Worm (Caenorhabditis elegans): Measurements from ENCODE around the gene EGAP1.1.

Gene EGAP1.1

DNA sequence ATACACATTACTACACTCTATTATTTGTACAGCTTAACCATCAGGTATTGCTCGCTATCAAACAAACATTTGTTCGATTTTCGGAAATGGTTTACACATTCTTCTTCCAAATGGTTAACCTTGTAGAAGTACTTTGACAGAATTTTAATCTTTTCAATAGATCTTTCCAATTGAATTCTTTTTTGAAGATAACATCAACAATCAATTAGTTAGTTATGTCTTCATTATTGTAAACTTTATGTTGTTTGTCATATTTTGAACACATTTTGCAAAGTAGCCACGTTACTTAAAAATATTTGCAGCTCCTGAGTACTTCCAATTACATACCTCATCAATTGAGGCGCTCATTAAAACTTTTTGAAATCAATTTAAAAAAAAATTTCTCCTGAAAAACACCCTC, 28.3 kb upstream of the EGAP1.1 start:
- TF ChIP-seq ceh-16 (tag; optimal IDR thresholded peaks at IDR 0.05) (peak; percentile 87), mbf-1 (tag; optimal IDR thresholded peaks at IDR 0.05) (no peak)

- TF ChIP-seq aly-2 (tag; optimal IDR thresholded peaks at IDR 0.05) (no peak), nhr-25 (tag; optimal IDR thresholded peaks at IDR 0.05) (no peak), nhr-12 (tag; optimal IDR thresholded peaks at IDR 0.05) (no peak), nhr-129 (tag; optimal IDR thresholded peaks at IDR 0.05) (peak; percentile 6), F13H6.1 (tag; optimal IDR thresholded peaks at IDR 0.05) (peak; percentile 11), snpc-4 (tag; optimal IDR thresholded peaks at IDR 0.05) (no peak), fos-1 (tag; optimal IDR thresholded peaks at IDR 0.05) (peak; percentile 41), ceh-16 (tag; optimal IDR thresholded peaks at IDR 0.05) (peak; percentile 51)
Observed at ce11 chrIII:5964058-5964632, 27.1 kb upstream of the EGAP1.1 start.

- TF ChIP-seq mdl-1 (tag; optimal IDR thresholded peaks at IDR 0.05) (no peak), ama-1 (optimal IDR thresholded peaks at IDR 0.05) (no peak), sma-9 (GFP tag; optimal IDR thresholded peaks at IDR 0.05) (no peak), sma-9 (tag; optimal IDR thresholded peaks at IDR 0.05) (no peak), nhr-23 (tag; optimal IDR thresholded peaks at IDR 0.05) (no peak), Y55F3AM.14 (GFP tag; optimal IDR thresholded peaks at IDR 0.05) (no peak), ztf-4 (tag; optimal IDR thresholded peaks at IDR 0.05) (no peak), mab-5 (tag; optimal IDR thresholded peaks at IDR 0.05) (no peak), sem-4 (tag; optimal IDR thresholded peaks at IDR 0.05) (no peak), egl-27 (tag; optimal IDR thresholded peaks at IDR 0.05) (no peak)
Observed at ce11 chrIII:5961560-5961959, 24.5 kb upstream of the EGAP1.1 start.

DNA sequence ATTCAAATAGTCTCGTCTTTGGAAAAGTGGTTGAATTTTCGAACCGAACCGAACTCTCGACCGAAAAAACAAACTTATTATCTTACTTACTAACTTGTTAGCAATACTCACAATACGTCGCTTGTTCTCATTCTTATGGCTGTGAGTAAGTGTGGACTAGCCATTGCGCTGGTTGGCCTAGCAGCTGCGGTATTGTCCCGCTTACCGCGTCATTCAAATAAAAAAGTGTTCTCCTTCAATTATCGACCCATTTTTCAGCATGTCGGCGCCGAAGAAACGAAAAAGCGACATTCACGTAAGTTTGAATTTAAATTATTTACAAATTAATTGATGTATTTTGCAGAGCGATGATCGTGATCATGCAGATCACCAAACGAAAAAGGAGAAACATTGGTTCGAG, 22.0 kb upstream of the EGAP1.1 start:
- no peak for TF ChIP-seq elt-3 (tag; optimal IDR thresholded peaks at IDR 0.05)
- TF ChIP-seq mab-5 (tag; optimal IDR thresholded peaks at IDR 0.05) = no peak
- no peak for TF ChIP-seq aly-2 (tag; optimal IDR thresholded peaks at IDR 0.05)
- no peak for TF ChIP-seq blmp-1 (tag; optimal IDR thresholded peaks at IDR 0.05; ENCODE audit: insufficient read depth)
- TF ChIP-seq lsy-2 (tag; optimal IDR thresholded peaks at IDR 0.05) = peak in 1 of 2 experiments; percentile 7
- peak; percentile 13 for TF ChIP-seq fos-1 (tag; optimal IDR thresholded peaks at IDR 0.05)
- TF ChIP-seq ztf-4 (tag; optimal IDR thresholded peaks at IDR 0.05) = no peak
- no peak for TF ChIP-seq gmeb-1 (tag; optimal IDR thresholded peaks at IDR 0.05)
- peak; percentile 0 for TF ChIP-seq unc-55 (GFP tag; optimal IDR thresholded peaks at IDR 0.05)

- TF ChIP-seq ceh-82 (tag; optimal IDR thresholded peaks at IDR 0.05) = no peak
- no peak for TF ChIP-seq ztf-11 (tag; optimal IDR thresholded peaks at IDR 0.05)
- TF ChIP-seq egl-27 (tag; optimal IDR thresholded peaks at IDR 0.05) = no peak
- TF ChIP-seq elt-1 (tag; optimal IDR thresholded peaks at IDR 0.05) = no peak
- no peak for TF ChIP-seq sma-9 (GFP tag; optimal IDR thresholded peaks at IDR 0.05)
- TF ChIP-seq sma-9 (tag; optimal IDR thresholded peaks at IDR 0.05) = no peak
- TF ChIP-seq nhr-6 (tag; optimal IDR thresholded peaks at IDR 0.05) = no peak
- TF ChIP-seq C34F6.9 (tag; optimal IDR thresholded peaks at IDR 0.05) = peak; percentile 58
- no peak for TF ChIP-seq F13H6.1 (tag; optimal IDR thresholded peaks at IDR 0.05)
- TF ChIP-seq nhr-77 (tag; optimal IDR thresholded peaks at IDR 0.05) = no peak
- no peak for TF ChIP-seq unc-62 (GFP tag; optimal IDR thresholded peaks at IDR 0.05)
- TF ChIP-seq nhr-21 (tag; optimal IDR thresholded peaks at IDR 0.05) = no peak
- peak; percentile 5 for TF ChIP-seq lin-13 (GFP tag; optimal IDR thresholded peaks at IDR 0.05)
- TF ChIP-seq alr-1 (tag; optimal IDR thresholded peaks at IDR 0.05) = no peak
- TF ChIP-seq gmeb-1 (tag; optimal IDR thresholded peaks at IDR 0.05) = no peak
- no peak for TF ChIP-seq blmp-1 (tag; optimal IDR thresholded peaks at IDR 0.05; ENCODE audit: insufficient read depth)
- TF ChIP-seq sma-3 (GFP tag; optimal IDR thresholded peaks at IDR 0.05) = no peak
- TF ChIP-seq nhr-12 (tag; optimal IDR thresholded peaks at IDR 0.05) = no peak
- TF ChIP-seq lin-11 (tag; optimal IDR thresholded peaks at IDR 0.05) = no peak
- peak in 1 of 2 experiments; percentile 37 for TF ChIP-seq lsy-2 (tag; optimal IDR thresholded peaks at IDR 0.05)
- TF ChIP-seq zag-1 (tag; optimal IDR thresholded peaks at IDR 0.05) = no peak
- no peak for TF ChIP-seq nhr-237 (tag; optimal IDR thresholded peaks at IDR 0.05)
- no peak for TF ChIP-seq nhr-23 (tag; optimal IDR thresholded peaks at IDR 0.05)
- peak; percentile 59 for TF ChIP-seq unc-55 (GFP tag; optimal IDR thresholded peaks at IDR 0.05)
- TF ChIP-seq lin-39 (tag; optimal IDR thresholded peaks at IDR 0.05) = no peak
- no peak for TF ChIP-seq unc-39 (tag; optimal IDR thresholded peaks at IDR 0.05)
- TF ChIP-seq nhr-25 (tag; optimal IDR thresholded peaks at IDR 0.05) = no peak
- no peak for TF ChIP-seq ceh-16 (tag; optimal IDR thresholded peaks at IDR 0.05)
- no peak for TF ChIP-seq dmd-4 (tag; optimal IDR thresholded peaks at IDR 0.05)
- TF ChIP-seq skn-1 (tag; optimal IDR thresholded peaks at IDR 0.05) = no peak
- no peak for TF ChIP-seq nhr-10 (tag; optimal IDR thresholded peaks at IDR 0.05)
- TF ChIP-seq nhr-129 (tag; optimal IDR thresholded peaks at IDR 0.05) = no peak
- TF ChIP-seq ama-1 (optimal IDR thresholded peaks at IDR 0.05) = peak; percentile 10
- no peak for TF ChIP-seq mdl-1 (tag; optimal IDR thresholded peaks at IDR 0.05)
- no peak for TF ChIP-seq Y55F3AM.14 (GFP tag; optimal IDR thresholded peaks at IDR 0.05)
Observed at ce11 chrIII:5958172-5958886, 21.3 kb upstream of the EGAP1.1 start, which contains the start of the genes nono-1 and nop-1. TSS of gene nono-1 (minus strand) at chrIII:5958246. TSS of gene nop-1 (plus strand) at chrIII:5958722.
